Worm (Caenorhabditis elegans): ENCODE results near the gene C01G6.4.
A peak's percentile ranks its signal among the peaks of the same experiment; 100 is the strongest.

C01G6.4 gene

ce11 chrII:9261403-9261802 is 11.4 kb downstream of the C01G6.4 start:
- TF ChIP-seq lin-32 (GFP tag; optimal IDR thresholded peaks at IDR 0.05) (peak; percentile 23), ces-1 (GFP tag; optimal IDR thresholded peaks at IDR 0.05) (peak; percentile 78), blmp-1 (tag; optimal IDR thresholded peaks at IDR 0.05) (no peak)

ce11 chrII:9260026-9260425 is 12.8 kb downstream of the C01G6.4 start:
- TF ChIP-seq sptf-1 (tag; optimal IDR thresholded peaks at IDR 0.05) (no peak), ham-2 (GFP tag; optimal IDR thresholded peaks at IDR 0.05) (peak; percentile 29), unc-120 (tag; optimal IDR thresholded peaks at IDR 0.05; ENCODE audit: poor library complexity, severe bottlenecking) (no peak), ceh-43 (GFP tag; optimal IDR thresholded peaks at IDR 0.05) (no peak), nhr-28 (tag; optimal IDR thresholded peaks at IDR 0.05) (no peak), elt-3 (tag; optimal IDR thresholded peaks at IDR 0.05) (no peak), lin-32 (GFP tag; optimal IDR thresholded peaks at IDR 0.05) (no peak), ceh-39 (tag; optimal IDR thresholded peaks at IDR 0.05) (no peak), pha-4 (tag; optimal IDR thresholded peaks at IDR 0.05) (no peak), blmp-1 (tag; optimal IDR thresholded peaks at IDR 0.05) (peak; percentile 34), elt-1 (tag; optimal IDR thresholded peaks at IDR 0.05; ENCODE audit: borderline replicate concordance, insufficient read depth) (no peak), lin-13 (tag; optimal IDR thresholded peaks at IDR 0.05) (no peak), nhr-76 (tag; optimal IDR thresholded peaks at IDR 0.05) (no peak)

DNA sequence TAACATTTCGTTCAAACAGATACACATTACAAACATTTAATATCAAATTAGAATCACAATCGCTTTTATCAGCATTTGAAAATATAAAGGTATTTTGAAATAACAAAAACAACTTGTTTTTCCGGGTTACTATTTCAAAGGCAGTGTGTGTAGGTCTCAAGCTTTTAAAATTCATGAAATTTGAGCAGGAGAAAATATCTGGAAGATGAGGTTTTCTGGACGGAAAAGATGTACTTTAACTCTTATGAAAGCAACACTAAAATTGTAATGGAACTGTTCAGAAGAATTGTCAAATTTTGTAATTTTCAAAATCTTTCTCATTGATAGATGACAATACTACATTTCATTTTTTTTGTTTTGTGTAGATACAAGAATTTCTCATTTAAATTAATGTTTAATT is 14.3 kb downstream of the C01G6.4 start:
- TF ChIP-seq ham-2 (GFP tag; optimal IDR thresholded peaks at IDR 0.05) (no peak), ceh-83 (GFP tag; optimal IDR thresholded peaks at IDR 0.05) (peak; percentile 52), mls-2 (tag; optimal IDR thresholded peaks at IDR 0.05) (no peak), ces-1 (GFP tag; optimal IDR thresholded peaks at IDR 0.05) (no peak)

DNA sequence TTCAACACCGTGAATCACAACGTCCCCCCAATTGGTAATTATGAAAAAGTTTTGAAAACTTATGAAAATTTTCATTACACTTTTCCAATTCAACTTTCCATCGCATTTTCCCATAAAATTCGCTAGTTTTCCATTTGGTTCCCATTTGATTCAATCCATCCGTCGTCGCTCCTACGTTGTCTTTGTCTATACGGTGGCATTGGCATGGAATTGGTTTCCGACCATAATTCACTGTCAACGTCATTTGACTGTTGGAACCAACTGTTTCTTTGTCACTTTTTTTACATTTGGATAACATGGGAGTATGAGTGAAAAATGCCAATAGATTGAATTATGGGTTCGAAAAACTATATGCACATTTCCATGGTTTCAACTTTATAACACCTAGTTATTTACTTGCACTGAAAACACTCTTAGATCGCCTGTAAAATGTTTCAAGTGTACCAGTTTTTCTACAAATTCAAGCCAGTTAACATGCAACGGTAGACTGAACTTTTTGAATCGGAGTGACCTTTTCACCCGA is 14.7 kb downstream of the C01G6.4 start:
- TF ChIP-seq cnd-1 (tag; optimal IDR thresholded peaks at IDR 0.05) (peak; percentile 22), nhr-2 (tag; optimal IDR thresholded peaks at IDR 0.05) (no peak), nhr-28 (tag; optimal IDR thresholded peaks at IDR 0.05) (no peak), blmp-1 (tag; optimal IDR thresholded peaks at IDR 0.05) (no peak), mls-2 (tag; optimal IDR thresholded peaks at IDR 0.05) (peak; percentile 24), bed-3 (GFP tag; optimal IDR thresholded peaks at IDR 0.05) (no peak), M03D4.4 (tag; optimal IDR thresholded peaks at IDR 0.05) (peak; percentile 23), snpc-4 (tag; optimal IDR thresholded peaks at IDR 0.05) (no peak), ztf-11 (tag; optimal IDR thresholded peaks at IDR 0.05) (no peak), ceh-39 (tag; optimal IDR thresholded peaks at IDR 0.05) (no peak), pha-4 (tag; optimal IDR thresholded peaks at IDR 0.05) (no peak), ham-2 (GFP tag; optimal IDR thresholded peaks at IDR 0.05) (no peak), ces-1 (GFP tag; optimal IDR thresholded peaks at IDR 0.05) (peak; percentile 9), ceh-43 (GFP tag; optimal IDR thresholded peaks at IDR 0.05) (no peak), elt-1 (tag; optimal IDR thresholded peaks at IDR 0.05; ENCODE audit: borderline replicate concordance, insufficient read depth) (no peak), ceh-83 (GFP tag; optimal IDR thresholded peaks at IDR 0.05) (peak; percentile 70), mab-5 (tag; optimal IDR thresholded peaks at IDR 0.05) (no peak), drap-1 (GFP tag; optimal IDR thresholded peaks at IDR 0.05) (no peak), flh-1 (GFP tag; optimal IDR thresholded peaks at IDR 0.05) (no peak), sptf-1 (tag; optimal IDR thresholded peaks at IDR 0.05) (peak; percentile 35), mep-1 (tag; optimal IDR thresholded peaks at IDR 0.05) (no peak), hlh-1 (tag; optimal IDR thresholded peaks at IDR 0.05) (no peak), lin-32 (GFP tag; optimal IDR thresholded peaks at IDR 0.05) (no peak), unc-120 (tag; optimal IDR thresholded peaks at IDR 0.05; ENCODE audit: poor library complexity, severe bottlenecking) (no peak), unc-62 (GFP tag; optimal IDR thresholded peaks at IDR 0.05) (no peak), nhr-12 (tag; optimal IDR thresholded peaks at IDR 0.05) (no peak)

DNA sequence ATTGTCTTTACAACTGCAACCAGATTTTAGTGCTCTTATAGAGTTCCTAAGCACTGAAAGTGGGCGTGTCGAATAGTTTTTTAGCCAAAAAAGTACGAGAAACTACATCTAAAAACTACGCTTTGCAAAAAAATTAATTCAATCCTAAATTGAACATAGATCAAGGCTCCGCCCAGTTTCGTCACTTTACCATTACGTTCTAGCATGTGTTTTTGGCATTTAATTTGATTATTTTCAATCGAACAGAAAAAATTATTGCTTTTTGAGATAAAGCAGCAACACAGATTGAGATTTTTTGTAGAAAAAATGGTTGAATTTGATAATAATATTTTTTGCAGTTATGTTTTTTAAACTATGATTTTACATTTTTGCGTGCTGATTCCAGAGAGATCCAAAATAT is 18.7 kb downstream of the C01G6.4 start, which contains the start of gene nlp-82:
nlp-82 (minus strand) TSS at position 101 of the 400 bp plus-strand sequence.
- TF ChIP-seq cnd-1 (tag; optimal IDR thresholded peaks at IDR 0.05) (no peak), mab-5 (tag; optimal IDR thresholded peaks at IDR 0.05) (no peak), lin-13 (tag; optimal IDR thresholded peaks at IDR 0.05) (no peak)

DNA sequence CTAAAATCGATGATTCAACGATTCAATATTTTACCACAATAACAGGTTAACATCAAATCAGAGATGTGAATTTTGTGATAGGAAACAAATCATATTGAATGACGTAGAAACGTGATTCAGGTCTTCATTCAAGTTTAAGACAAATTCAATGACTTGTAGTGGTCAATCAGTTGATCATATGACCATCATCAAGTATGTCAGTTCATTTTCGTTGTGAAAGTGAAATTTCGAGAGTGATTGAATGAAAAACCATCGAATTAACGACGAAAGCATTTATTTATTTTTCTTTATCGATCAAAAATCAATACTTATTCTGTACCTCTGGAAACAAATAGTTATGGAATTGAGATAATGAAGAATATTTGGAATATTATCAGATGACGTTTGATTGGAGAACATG is 21.3 kb downstream of the C01G6.4 start:
- no peak for TF ChIP-seq zip-8 (tag; optimal IDR thresholded peaks at IDR 0.05)
- TF ChIP-seq flh-1 (GFP tag; optimal IDR thresholded peaks at IDR 0.05) = no peak
- TF ChIP-seq blmp-1 (tag; optimal IDR thresholded peaks at IDR 0.05) = no peak
- TF ChIP-seq sem-2 (GFP tag; optimal IDR thresholded peaks at IDR 0.05) = no peak
- no peak for TF ChIP-seq cnd-1 (tag; optimal IDR thresholded peaks at IDR 0.05)
- TF ChIP-seq lsy-2 (tag; optimal IDR thresholded peaks at IDR 0.05) = no peak
